Fruit fly (Drosophila melanogaster) whole organism, pupa: ENCODE measurements around the gene Rnb.

Experiments
- CG10348 ChIP-seq: fragments of 200-800 bp; sonication (Bioruptor generic); IDR thresholded peaks from 2 replicates; pipeline ENCODE4 v1.3.6; 2022; ENCODE audit warnings: missing biosample characterization, missing genetic modification characterization
- CG12605 ChIP-seq: fragments of 200-800 bp; sonication (Bioruptor generic); IDR thresholded peaks from 2 replicates; pipeline ENCODE4 v1.3.6; 2022; ENCODE audit warnings: missing biosample characterization, missing genetic modification characterization
- CG13204 ChIP-seq: fragments of 200-800 bp; sonication (Bioruptor generic); optimal IDR thresholded peaks from 2 replicates; lab custom pipeline; 2018; ENCODE audit warnings: missing biosample characterization, mild to moderate bottlenecking, missing genetic modification characterization, moderate library complexity
- CG14655 ChIP-seq: fragments of 200-800 bp; sonication (Bioruptor generic); optimal IDR thresholded peaks from 3 replicates; lab custom pipeline; 2017; ENCODE audit warnings: mild to moderate bottlenecking, missing biosample characterization, missing genetic modification reagents, missing genetic modification characterization
- CG15710 ChIP-seq: fragments of 200-800 bp; sonication (Bioruptor generic); optimal IDR thresholded peaks from 2 replicates; lab custom pipeline; 2018; ENCODE audit warnings: missing biosample characterization, mild to moderate bottlenecking, missing genetic modification characterization, moderate library complexity
- CG17806 ChIP-seq: fragments of 200-800 bp; sonication (Bioruptor generic); optimal IDR thresholded peaks from 2 replicates; lab custom pipeline; 2018; ENCODE audit warnings: missing biosample characterization, mild to moderate bottlenecking, missing genetic modification characterization, moderate library complexity
- CG32121 ChIP-seq: fragments of 200-800 bp; sonication (Bioruptor generic); IDR thresholded peaks from 2 replicates; pipeline ENCODE4 v1.3.6; 2022; ENCODE audit warnings: missing biosample characterization, missing genetic modification characterization
- CG34367 ChIP-seq: fragments of 200-800 bp; sonication (Bioruptor generic); optimal IDR thresholded peaks from 2 replicates; lab custom pipeline; 2018; ENCODE audit warnings: missing biosample characterization, mild to moderate bottlenecking, missing genetic modification characterization
- CG4496 ChIP-seq: fragments of 200-800 bp; sonication (Bioruptor generic); IDR thresholded peaks from 3 replicates; pipeline ENCODE4 v1.3.6; 2022; ENCODE audit warnings: missing biosample characterization, missing genetic modification characterization
- CG8159 ChIP-seq: fragments of 200-800 bp; sonication (Bioruptor generic); optimal IDR thresholded peaks from 3 replicates; lab custom pipeline; 2018; ENCODE audit warnings: missing biosample characterization, mild to moderate bottlenecking, missing genetic modification characterization, moderate library complexity
- CG8301 ChIP-seq: fragments of 200-800 bp; sonication (Bioruptor generic); optimal IDR thresholded peaks from 2 replicates; lab custom pipeline; 2018; ENCODE audit warnings: missing biosample characterization, mild to moderate bottlenecking, missing genetic modification characterization
- CG9948 ChIP-seq: fragments of 200-800 bp; sonication (Bioruptor generic); optimal IDR thresholded peaks from 2 replicates; lab custom pipeline; 2018; ENCODE audit warnings: missing biosample characterization, mild to moderate bottlenecking, missing genetic modification characterization, moderate library complexity
- D1 ChIP-seq: fragments of 200-800 bp; sonication (Bioruptor generic); optimal IDR thresholded peaks from 2 replicates; lab custom pipeline; 2018; ENCODE audit warnings: missing biosample characterization, mild to moderate bottlenecking, missing genetic modification characterization, moderate library complexity
- EcR ChIP-seq: fragments of 200-800 bp; sonication (Bioruptor generic); optimal IDR thresholded peaks from 3 replicates; lab custom pipeline; 2019; ENCODE audit warnings: missing biosample characterization, missing genetic modification characterization, mild to moderate bottlenecking, moderate library complexity, missing genetic modification reagents
- Ets98B ChIP-seq: fragments of 200-800 bp; sonication (Bioruptor generic); IDR thresholded peaks from 2 replicates; pipeline ENCODE4 v1.3.6; 2022; ENCODE audit warnings: missing biosample characterization, missing genetic modification characterization
- Pif1A ChIP-seq: fragments of 200-800 bp; sonication (Bioruptor generic); optimal IDR thresholded peaks from 3 replicates; lab custom pipeline; 2016; ENCODE audit warnings: missing biosample characterization, missing genetic modification characterization
- Pif1B ChIP-seq: fragments of 200-800 bp; sonication (Bioruptor generic); optimal IDR thresholded peaks from 3 replicates; lab custom pipeline; 2016; ENCODE audit warnings: missing biosample characterization, missing genetic modification characterization
- Snoo ChIP-seq: fragments of 200-800 bp; sonication (Bioruptor generic); optimal IDR thresholded peaks from 3 replicates; lab custom pipeline; 2017; ENCODE audit warnings: missing biosample characterization, mild to moderate bottlenecking, missing genetic modification characterization, inconsistent platforms
- fd96Ca ChIP-seq: fragments of 200-800 bp; sonication (Bioruptor generic); IDR thresholded peaks from 3 replicates; pipeline ENCODE4 v1.3.6; 2022; ENCODE audit warnings: missing biosample characterization, missing genetic modification characterization
- gl ChIP-seq: fragments of 200-800 bp; sonication (Bioruptor generic); optimal IDR thresholded peaks from 2 replicates; lab custom pipeline; 2018; ENCODE audit warnings: missing biosample characterization, mild to moderate bottlenecking, missing genetic modification characterization
- rn ChIP-seq: fragments of 200-800 bp; sonication (Bioruptor generic); IDR thresholded peaks from 2 replicates; pipeline ENCODE4 v1.3.6; 2022; ENCODE audit warnings: missing biosample characterization, missing genetic modification characterization

Rnb gene

dm6 chr3R:29799681-29800028, 501 bp upstream of the Rnb start:
- TF ChIP-seq CG14655 (GFP tag; lab: Kevin White, UChicago), result no peak
- TF ChIP-seq gl (tag; lab: Kevin White, UChicago), result no peak
- TF ChIP-seq CG32121 (GFP tag; lab: Robert Waterston, UW), result no peak
- TF ChIP-seq CG10348 (GFP tag; lab: Robert Waterston, UW), result no peak
- no peak for TF ChIP-seq EcR (GFP tag; lab: Kevin White, UChicago)
- no peak for TF ChIP-seq CG13204 (GFP tag; lab: Kevin White, UChicago)
- no peak for TF ChIP-seq CG15710 (tag; lab: Kevin White, UChicago)
- TF ChIP-seq CG34367 (tag; lab: Kevin White, UChicago), result no peak

- no peak for TF ChIP-seq CG13204 (GFP tag; lab: Kevin White, UChicago)
- no peak for TF ChIP-seq CG14655 (GFP tag; lab: Kevin White, UChicago)
- no peak for TF ChIP-seq CG32121 (GFP tag; lab: Robert Waterston, UW)
- no peak for TF ChIP-seq CG9948 (tag; lab: Kevin White, UChicago)
- TF ChIP-seq Pif1A, result no peak
- TF ChIP-seq fd96Ca (GFP tag; lab: Robert Waterston, UW), result no peak
- TF ChIP-seq gl (tag; lab: Kevin White, UChicago), result no peak
- no peak for TF ChIP-seq CG17806 (tag; lab: Kevin White, UChicago)
- TF ChIP-seq CG12605, result no peak
- TF ChIP-seq Ets98B, result no peak
- no peak for TF ChIP-seq D1 (tag; lab: Kevin White, UChicago)
- TF ChIP-seq CG8301 (tag; lab: Kevin White, UChicago), result no peak
- no peak for TF ChIP-seq EcR (GFP tag; lab: Kevin White, UChicago)
- no peak for TF ChIP-seq CG10348 (GFP tag; lab: Robert Waterston, UW)
- TF ChIP-seq CG8159 (tag; lab: Kevin White, UChicago), result no peak
- TF ChIP-seq Pif1B (GFP tag; lab: Kevin White, UChicago), result no peak
- TF ChIP-seq CG15710 (tag; lab: Kevin White, UChicago), result no peak
- TF ChIP-seq rn, result no peak
These were observed 2.0 kb downstream of the Rnb start for dm6 chr3R:29797183-29797582.

dm6 chr3R:29794161-29794882, 4.8 kb downstream of the Rnb start, which contains the start of gene sro:
Gene sro, plus strand, starts transcription at chr3R:29794597.
- TF ChIP-seq CG8301 (tag; lab: Kevin White, UChicago) (no peak), CG8159 (tag; lab: Kevin White, UChicago) (peak; percentile 86)
- TF ChIP-seq, all 21 proteins: peak for 1

DNA sequence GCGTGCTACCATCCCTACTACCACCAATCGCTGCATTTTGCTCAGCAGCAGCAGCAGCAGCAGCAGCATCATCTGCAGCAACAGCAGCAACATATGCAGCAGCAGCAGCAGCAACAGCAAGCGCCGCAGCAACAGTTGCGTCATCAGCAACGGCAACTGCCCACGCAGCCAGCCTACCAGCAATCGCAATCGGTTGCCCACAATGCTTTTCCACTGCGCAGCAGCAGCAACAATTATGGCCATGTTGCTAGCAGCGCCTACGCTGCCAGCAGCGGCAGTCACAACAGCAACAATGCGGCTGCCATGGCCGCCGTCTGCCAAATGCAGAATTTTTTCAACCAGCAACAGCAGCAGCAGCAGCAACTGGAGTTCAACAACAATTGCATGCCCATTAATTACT, 9.0 kb downstream of the Rnb start:
- TF ChIP-seq EcR (GFP tag; lab: Kevin White, UChicago) (no peak), CG14655 (GFP tag; lab: Kevin White, UChicago) (no peak), fd96Ca (GFP tag; lab: Robert Waterston, UW) (no peak), CG12605 (no peak), CG15710 (tag; lab: Kevin White, UChicago) (no peak), Pif1A (no peak), CG8301 (tag; lab: Kevin White, UChicago) (no peak)

DNA sequence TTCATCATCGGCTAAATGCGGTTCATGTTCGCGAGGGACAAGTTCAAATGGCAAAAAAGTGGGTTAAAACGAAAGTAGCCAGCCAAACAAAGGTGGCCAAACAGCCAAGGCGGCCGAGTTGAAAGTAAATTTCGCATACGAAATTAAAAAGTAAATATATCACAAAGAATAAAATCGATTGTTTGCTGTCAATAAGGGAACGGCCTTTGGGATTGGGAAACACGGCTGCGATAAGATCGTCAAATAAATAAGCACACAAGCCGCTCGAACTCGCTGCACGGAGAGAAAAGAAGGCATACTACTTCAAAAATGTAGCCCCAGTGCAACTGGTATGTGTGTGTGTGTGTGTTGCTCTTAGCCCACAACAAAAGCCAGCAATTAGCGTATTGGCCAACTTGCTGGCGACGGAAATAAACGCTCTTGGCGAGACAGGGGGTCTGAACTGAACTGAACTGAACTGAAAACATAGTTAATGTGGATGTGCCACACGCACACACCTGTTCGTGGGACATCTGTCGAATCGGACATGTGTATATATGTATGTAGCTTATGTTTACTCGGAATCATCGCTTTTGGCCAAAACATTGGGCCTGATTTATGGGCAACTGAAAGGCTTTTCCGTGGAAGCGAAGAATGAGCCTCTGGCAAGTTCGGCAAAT, 11.1 kb downstream of the Rnb start:
- TF ChIP-seq CG14655 (GFP tag; lab: Kevin White, UChicago), result no peak
- TF ChIP-seq Snoo (tag; lab: Kevin White, UChicago), result peak; percentile 6

dm6 chr3R:29786016-29786996, 12.8 kb downstream of the Rnb start:
- TF ChIP-seq CG9948 (tag; lab: Kevin White, UChicago), result peak; percentile 49
- TF ChIP-seq CG34367 (tag; lab: Kevin White, UChicago), result no peak
- TF ChIP-seq CG15710 (tag; lab: Kevin White, UChicago), result no peak
- TF ChIP-seq CG17806 (tag; lab: Kevin White, UChicago), result peak; percentile 63
- TF ChIP-seq CG12605, result no peak; the same call in 1 of the 2 replicates
- peak; percentile 59; the same call in 1 of the 2 replicates for TF ChIP-seq CG32121 (GFP tag; lab: Robert Waterston, UW)
- TF ChIP-seq CG13204 (GFP tag; lab: Kevin White, UChicago), result no peak
- TF ChIP-seq rn, result 0 out of 2 replicates have a peak, but pooled peaks have one; percentile 28
- TF ChIP-seq CG10348 (GFP tag; lab: Robert Waterston, UW), result no peak
- no peak for TF ChIP-seq D1 (tag; lab: Kevin White, UChicago)
- TF ChIP-seq Ets98B, result 0 out of 2 replicates have a peak, but pooled peaks have one; percentile 22
- peak; percentile 53 for TF ChIP-seq CG8301 (tag; lab: Kevin White, UChicago)
- peak; percentile 90 for TF ChIP-seq Snoo (tag; lab: Kevin White, UChicago)
- no peak for TF ChIP-seq gl (tag; lab: Kevin White, UChicago)
- peak; percentile 87 for TF ChIP-seq Pif1A
- TF ChIP-seq CG14655 (GFP tag; lab: Kevin White, UChicago), result no peak
- TF ChIP-seq CG4496 (GFP tag; lab: Robert Waterston, UW), result peak; percentile 75
- TF ChIP-seq fd96Ca (GFP tag; lab: Robert Waterston, UW), result peak; percentile 74
- peak; percentile 71 for TF ChIP-seq CG8159 (tag; lab: Kevin White, UChicago)
- peak; percentile 77 for TF ChIP-seq Pif1B (GFP tag; lab: Kevin White, UChicago)
- TF ChIP-seq EcR (GFP tag; lab: Kevin White, UChicago), result no peak
